Worm (Caenorhabditis elegans) whole organism, L2 larva: ENCODE results near the gene T23G5.2.
A peak's percentile ranks its signal among the peaks of the same experiment; 100 is the strongest.

Experiments used
- C34F6.9 ChIP-seq: fragments of 150-350 bp; optimal IDR thresholded peaks from 2 replicates; lab custom pipeline; 2014; ENCODE audit warnings: missing biosample characterization, missing genetic modification characterization
- F13H6.1 ChIP-seq: sonication (generic microtip); optimal IDR thresholded peaks from 2 replicates; lab custom pipeline; 2016; ENCODE audit warnings: missing genetic modification characterization, missing compliant biosample characterization
- R02D3.7 ChIP-seq: fragments of 150-350 bp; optimal IDR thresholded peaks from 2 replicates; lab custom pipeline; 2014; ENCODE audit warnings: missing biosample characterization, missing genetic modification characterization
- Y55F3AM.14 ChIP-seq: fragments of 200-800 bp; sonication (Bioruptor generic); optimal IDR thresholded peaks from 2 replicates; lab custom pipeline; 2018; ENCODE audit warnings: mild to moderate bottlenecking, missing genetic modification characterization, missing compliant biosample characterization
- ZK546.5 ChIP-seq: sonication (generic microtip); optimal IDR thresholded peaks from 2 replicates; lab custom pipeline; 2017; ENCODE audit warnings: missing biosample characterization, missing genetic modification characterization
- alr-1 ChIP-seq: fragments of 150-350 bp; optimal IDR thresholded peaks from 2 replicates; lab custom pipeline; 2014; ENCODE audit warnings: missing biosample characterization, missing genetic modification characterization
- aly-2 ChIP-seq: fragments of 150-350 bp; optimal IDR thresholded peaks from 2 replicates; lab custom pipeline; 2014; ENCODE audit warnings: missing biosample characterization, missing genetic modification characterization
- ama-1 ChIP-seq: fragments of 150-350 bp; optimal IDR thresholded peaks from 2 replicates; lab custom pipeline; 2018; ENCODE audit warnings: inconsistent platforms
- blmp-1 ChIP-seq: sonication (generic microtip); optimal IDR thresholded peaks from 2 replicates; lab custom pipeline; 2017; ENCODE audit warnings: missing genetic modification characterization, mild to moderate bottlenecking, missing compliant biosample characterization, antibody characterized with exemption, moderate library complexity; ENCODE audit not compliant: insufficient read depth
- ceh-82 ChIP-seq: fragments of 150-350 bp; optimal IDR thresholded peaks from 2 replicates; lab custom pipeline; 2014; ENCODE audit warnings: missing biosample characterization, missing genetic modification characterization
- crh-2 ChIP-seq: sonication (generic microtip); optimal IDR thresholded peaks from 2 replicates; lab custom pipeline; 2017; ENCODE audit warnings: missing biosample characterization, missing genetic modification characterization
- dmd-4 ChIP-seq: sonication (generic microtip); optimal IDR thresholded peaks from 2 replicates; lab custom pipeline; 2017; ENCODE audit warnings: missing biosample characterization, missing genetic modification characterization
- egl-27 ChIP-seq: sonication (generic microtip); optimal IDR thresholded peaks from 3 replicates; lab custom pipeline; 2017; ENCODE audit warnings: missing biosample characterization, missing genetic modification reagents, missing genetic modification characterization
- elt-1 ChIP-seq: fragments of 150-350 bp; optimal IDR thresholded peaks from 2 replicates; lab custom pipeline; 2014; ENCODE audit warnings: missing biosample characterization, missing genetic modification characterization
- elt-3 ChIP-seq: sonication (generic microtip); optimal IDR thresholded peaks from 2 replicates; lab custom pipeline; 2017; ENCODE audit warnings: missing biosample characterization, missing genetic modification characterization
- fos-1 ChIP-seq: fragments of 150-350 bp; optimal IDR thresholded peaks from 2 replicates; lab custom pipeline; 2014; ENCODE audit warnings: missing biosample characterization, missing genetic modification characterization
- gmeb-1 ChIP-seq: fragments of 150-350 bp; optimal IDR thresholded peaks from 2 replicates; lab custom pipeline; 2014; ENCODE audit warnings: missing biosample characterization, missing genetic modification characterization
- lin-11 ChIP-seq: fragments of 150-350 bp; sonication (generic microtip); optimal IDR thresholded peaks from 2 replicates; lab custom pipeline; 2014; ENCODE audit warnings: missing biosample characterization, missing genetic modification characterization, inconsistent platforms, mixed read lengths
- lin-13 ChIP-seq: fragments of 150-350 bp; optimal IDR thresholded peaks from 2 replicates; lab custom pipeline; 2014; ENCODE audit warnings: missing biosample characterization, missing genetic modification reagents, missing genetic modification characterization
- lin-39 ChIP-seq: fragments of 150-350 bp; optimal IDR thresholded peaks from 2 replicates; lab custom pipeline; 2014; ENCODE audit warnings: missing biosample characterization, missing genetic modification reagents, missing genetic modification characterization
- lsy-2 ChIP-seq, 2 experiments: fragments of 150-350 bp in 1 of 2; sonication (generic microtip) in 1 of 2; optimal IDR thresholded peaks; 2 replicates each; lab custom pipeline; 2014 to 2017; ENCODE audit warnings: missing biosample characterization in 2 of 2, missing genetic modification characterization in 2 of 2
- mbf-1 ChIP-seq: sonication (generic microtip); optimal IDR thresholded peaks from 2 replicates; lab custom pipeline; 2017; ENCODE audit warnings: missing biosample characterization, missing genetic modification characterization
- mdl-1 ChIP-seq, 2 experiments: fragments of 150-350 bp in 1 of 2; sonication (generic microtip) in 1 of 2; optimal IDR thresholded peaks; 2 replicates each; lab custom pipeline; 2017; ENCODE audit warnings: missing biosample characterization in 2 of 2, missing genetic modification characterization in 2 of 2
- nhr-10 ChIP-seq: sonication (generic microtip); optimal IDR thresholded peaks from 2 replicates; lab custom pipeline; 2017; ENCODE audit warnings: missing biosample characterization, missing genetic modification characterization
- nhr-12 ChIP-seq: fragments of 150-350 bp; optimal IDR thresholded peaks from 2 replicates; lab custom pipeline; 2014; ENCODE audit warnings: missing biosample characterization, missing genetic modification characterization
- nhr-129 ChIP-seq: fragments of 150-350 bp; optimal IDR thresholded peaks from 2 replicates; lab custom pipeline; 2014; ENCODE audit warnings: missing biosample characterization, missing genetic modification characterization
- nhr-237 ChIP-seq: fragments of 150-350 bp; optimal IDR thresholded peaks from 2 replicates; lab custom pipeline; 2014; ENCODE audit warnings: missing biosample characterization, missing genetic modification characterization
- nhr-25 ChIP-seq: fragments of 150-350 bp; sonication (generic microtip); optimal IDR thresholded peaks from 3 replicates; lab custom pipeline; 2014; ENCODE audit warnings: missing biosample characterization, missing genetic modification characterization
- nhr-6 ChIP-seq: fragments of 150-350 bp; optimal IDR thresholded peaks from 2 replicates; lab custom pipeline; 2014; ENCODE audit warnings: missing biosample characterization, missing genetic modification characterization
- peb-1 ChIP-seq: fragments of 150-350 bp; optimal IDR thresholded peaks from 2 replicates; lab custom pipeline; 2014; ENCODE audit warnings: missing biosample characterization, missing genetic modification characterization
- sem-4 ChIP-seq: fragments of 150-350 bp; optimal IDR thresholded peaks from 2 replicates; lab custom pipeline; 2014; ENCODE audit warnings: missing biosample characterization, missing genetic modification reagents, missing genetic modification characterization
- skn-1 ChIP-seq: sonication (generic microtip); optimal IDR thresholded peaks from 2 replicates; lab custom pipeline; 2017; ENCODE audit warnings: missing biosample characterization, missing genetic modification characterization
- sma-3 ChIP-seq: sonication (generic microtip); optimal IDR thresholded peaks from 2 replicates; lab custom pipeline; 2016; ENCODE audit warnings: missing genetic modification reagents, missing genetic modification characterization, missing compliant biosample characterization
- sma-9 ChIP-seq, 2 experiments: fragments of 150-350 bp in 1 of 2; sonication (generic microtip) in 1 of 2; optimal IDR thresholded peaks; 2 replicates each; lab custom pipeline; 2014 to 2016; ENCODE audit warnings: missing genetic modification characterization in 2 of 2, mild to moderate bottlenecking in 1 of 2, missing biosample characterization in 1 of 2, missing compliant biosample characterization in 1 of 2, missing genetic modification reagents in 1 of 2, moderate library complexity in 1 of 2
- snpc-4 ChIP-seq: fragments of 150-350 bp; optimal IDR thresholded peaks from 2 replicates; lab custom pipeline; 2014; ENCODE audit warnings: missing biosample characterization, missing genetic modification characterization
- unc-39 ChIP-seq: fragments of 150-350 bp; optimal IDR thresholded peaks from 2 replicates; lab custom pipeline; 2014; ENCODE audit warnings: missing biosample characterization, missing genetic modification characterization
- unc-55 ChIP-seq: fragments of 150-350 bp; sonication (generic microtip); optimal IDR thresholded peaks from 3 replicates; lab custom pipeline; 2014; ENCODE audit warnings: missing biosample characterization, missing genetic modification reagents, missing genetic modification characterization
- unc-62 ChIP-seq: fragments of 150-350 bp; optimal IDR thresholded peaks from 2 replicates; lab custom pipeline; 2014; ENCODE audit warnings: missing biosample characterization, missing genetic modification reagents, missing genetic modification characterization
- zag-1 ChIP-seq: fragments of 150-350 bp; optimal IDR thresholded peaks from 2 replicates; lab custom pipeline; 2014; ENCODE audit warnings: missing biosample characterization, missing genetic modification characterization
- ztf-1 ChIP-seq: fragments of 200-800 bp; sonication (Bioruptor generic); conservative IDR thresholded peaks from 2 replicates; pipeline ENCODE4 v1.3.6; 2022; ENCODE audit warnings: missing genetic modification characterization, missing compliant biosample characterization
- ztf-11 ChIP-seq: sonication (generic microtip); optimal IDR thresholded peaks from 2 replicates; lab custom pipeline; 2017; ENCODE audit warnings: missing biosample characterization, missing genetic modification characterization
- ztf-4 ChIP-seq: fragments of 150-350 bp; optimal IDR thresholded peaks from 2 replicates; lab custom pipeline; 2014; ENCODE audit warnings: missing biosample characterization, missing genetic modification characterization

The T23G5.2 gene

DNA sequence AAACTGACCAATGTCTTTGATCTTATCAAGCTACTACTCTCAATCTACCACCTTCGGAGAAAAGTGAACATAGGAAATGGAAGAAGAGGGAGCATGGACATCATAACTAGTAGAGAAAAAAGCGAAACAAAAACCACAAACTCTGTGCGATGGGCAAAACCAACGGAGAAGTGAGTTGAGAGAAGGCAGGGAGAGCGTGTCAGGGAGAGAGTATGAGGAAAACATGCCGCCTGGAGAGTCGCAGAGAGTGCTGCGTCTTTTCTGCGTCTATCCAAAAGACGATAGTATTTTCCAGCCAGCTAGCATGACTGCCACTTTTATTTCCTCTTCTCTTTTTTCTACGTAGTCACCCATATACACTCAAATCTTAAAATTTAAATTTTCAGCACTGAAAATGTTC lies 3.9 kb upstream of the T23G5.2 start, which contains the start of gene saeg-2 (continued):
- TF ChIP-seq unc-55 (peak; percentile 72), ceh-82 (tag; lab: Kevin White, UChicago) (no peak), sem-4 (tag; lab: Kevin White, UChicago) (no peak), F13H6.1 (tag; lab: Kevin White, UChicago) (peak; percentile 58), mdl-1 (tag; optimal IDR thresholded peaks at IDR 0.05; lab: Kevin White, UChicago) (peak in 1 of 2 experiments; percentile 28), unc-62 (GFP tag; lab: Kevin White, UChicago) (no peak), unc-39 (tag; lab: Kevin White, UChicago) (no peak), alr-1 (no peak), dmd-4 (tag; lab: Kevin White, UChicago) (no peak), sma-9 (GFP tag; optimal IDR thresholded peaks at IDR 0.05; lab: Kevin White, UChicago) (peak; percentile 35), sma-9 (tag; optimal IDR thresholded peaks at IDR 0.05; lab: Kevin White, UChicago) (no peak), egl-27 (tag; lab: Kevin White, UChicago) (no peak), skn-1 (tag; lab: Kevin White, UChicago) (no peak), aly-2 (no peak)
- TF ChIP-seq, all 48 proteins: peak for 9

- no peak for TF ChIP-seq nhr-237 (tag; lab: Kevin White, UChicago)
- TF ChIP-seq crh-2 (tag; lab: Kevin White, UChicago) = peak; percentile 9
- peak; percentile 15 for TF ChIP-seq fos-1 (tag; lab: Kevin White, UChicago)
Observed at ce11 chrIII:9237626-9238025, 1.5 kb upstream of the T23G5.2 start.

- TF ChIP-seq ZK546.5 (tag; lab: Kevin White, UChicago) = no peak
- no peak for TF ChIP-seq lin-11 (tag; lab: Kevin White, UChicago)
- no peak for TF ChIP-seq mdl-1 (tag; optimal IDR thresholded peaks at IDR 0.05; lab: Kevin White, UChicago)
- TF ChIP-seq, all 48 proteins: peak for 0
Observed at ce11 chrIII:9231173-9231572, 5.0 kb downstream of the T23G5.2 start, which contains the start of gene T23G5.3. T23G5.3 (minus strand) TSS chrIII:9231273.

ce11 chrIII:9228722-9229121 lies 7.4 kb downstream of the T23G5.2 start, which contains the start of gene rnr-1:
rnr-1 (minus strand) TSS chrIII:9228798.
- TF ChIP-seq ama-1 (lab: Kevin White, UChicago) (no peak), unc-55 (no peak), lin-11 (tag; lab: Kevin White, UChicago) (no peak), nhr-12 (tag; lab: Kevin White, UChicago) (no peak), F13H6.1 (tag; lab: Kevin White, UChicago) (no peak)

- TF ChIP-seq nhr-6 (tag; lab: Kevin White, UChicago) (no peak), skn-1 (tag; lab: Kevin White, UChicago) (no peak), ztf-1 (no peak), nhr-237 (tag; lab: Kevin White, UChicago) (no peak), lin-13 (GFP tag; lab: Kevin White, UChicago) (peak; percentile 48), ZK546.5 (tag; lab: Kevin White, UChicago) (no peak), lsy-2 (tag; optimal IDR thresholded peaks at IDR 0.05; lab: Kevin White, UChicago) (peak in 1 of 2 experiments; percentile 71), C34F6.9 (tag; lab: Kevin White, UChicago) (peak; percentile 61), elt-3 (tag; lab: Kevin White, UChicago) (no peak), nhr-129 (tag; lab: Kevin White, UChicago) (peak; percentile 65), fos-1 (tag; lab: Kevin White, UChicago) (no peak), sem-4 (tag; lab: Kevin White, UChicago) (no peak), egl-27 (tag; lab: Kevin White, UChicago) (no peak), unc-62 (GFP tag; lab: Kevin White, UChicago) (no peak), sma-9 (GFP tag; optimal IDR thresholded peaks at IDR 0.05; lab: Kevin White, UChicago) (peak; percentile 3), sma-9 (tag; optimal IDR thresholded peaks at IDR 0.05; lab: Kevin White, UChicago) (no peak), R02D3.7 (no peak), nhr-10 (no peak), zag-1 (tag; lab: Kevin White, UChicago) (no peak), ama-1 (lab: Kevin White, UChicago) (no peak), nhr-25 (tag; lab: Kevin White, UChicago) (no peak), mdl-1 (tag; optimal IDR thresholded peaks at IDR 0.05; lab: Kevin White, UChicago) (no peak), mbf-1 (no peak), aly-2 (no peak), blmp-1 (tag; lab: Kevin White, UChicago) (no peak), ztf-11 (tag; lab: Kevin White, UChicago) (no peak), alr-1 (no peak), ztf-4 (tag; lab: Kevin White, UChicago) (no peak), elt-1 (no peak), Y55F3AM.14 (no peak), snpc-4 (no peak), peb-1 (tag; lab: Kevin White, UChicago) (no peak), crh-2 (tag; lab: Kevin White, UChicago) (no peak), lin-11 (tag; lab: Kevin White, UChicago) (no peak), lin-39 (tag; lab: Kevin White, UChicago) (no peak), sma-3 (no peak), gmeb-1 (peak; percentile 75), F13H6.1 (tag; lab: Kevin White, UChicago) (no peak), unc-55 (peak; percentile 82), unc-39 (tag; lab: Kevin White, UChicago) (no peak)
Observed at ce11 chrIII:9228190-9228589, 7.9 kb downstream of the T23G5.2 start.
